Fruit fly (Drosophila melanogaster) whole organism, embryonic: ENCODE results near the gene CG42676.

Source experiments
- Abd-B ChIP-seq: fragments of 200-800 bp; sonication (Bioruptor generic); optimal IDR thresholded peaks from 2 replicates; lab custom pipeline; 2018; ENCODE audit warnings: missing biosample characterization, mild to moderate bottlenecking, missing genetic modification characterization, moderate library complexity
- Atf6 ChIP-seq: fragments of 200-800 bp; sonication (Bioruptor generic); IDR thresholded peaks from 2 replicates; pipeline ENCODE4 v1.3.6; 2022; ENCODE audit warnings: missing biosample characterization, missing genetic modification characterization
- CG10366 ChIP-seq: fragments of 200-800 bp; sonication (Bioruptor generic); IDR thresholded peaks from 2 replicates; pipeline ENCODE4 v1.3.6; 2022; ENCODE audit warnings: missing biosample characterization, missing genetic modification characterization
- CG11560 ChIP-seq: fragments of 200-800 bp; sonication (Bioruptor generic); IDR thresholded peaks from 3 replicates; pipeline ENCODE4 v1.3.6; 2022; ENCODE audit warnings: missing biosample characterization, missing genetic modification characterization
- CG12104 ChIP-seq: fragments of 200-800 bp; sonication (Bioruptor generic); optimal IDR thresholded peaks from 3 replicates; lab custom pipeline; 2016; ENCODE audit warnings: missing biosample characterization, missing genetic modification characterization
- CG12219 ChIP-seq: fragments of 200-800 bp; sonication (Bioruptor generic); optimal IDR thresholded peaks from 3 replicates; lab custom pipeline; 2018; ENCODE audit warnings: missing biosample characterization, mild to moderate bottlenecking, missing genetic modification characterization
- CG1233 ChIP-seq: fragments of 200-800 bp; sonication (Bioruptor generic); optimal IDR thresholded peaks from 4 replicates; lab custom pipeline; 2018; ENCODE audit warnings: missing biosample characterization, mild to moderate bottlenecking, missing genetic modification characterization
- CG14014 ChIP-seq: fragments of 200-800 bp; sonication (Bioruptor generic); IDR thresholded peaks from 2 replicates; pipeline ENCODE4 v1.3.6; 2022; ENCODE audit warnings: missing biosample characterization, missing genetic modification characterization
- CG17359 ChIP-seq: fragments of 200-800 bp; sonication (Bioruptor generic); optimal IDR thresholded peaks from 3 replicates; lab custom pipeline; 2018; ENCODE audit warnings: missing biosample characterization, mild to moderate bottlenecking, missing genetic modification characterization, moderate library complexity
- CG17802 ChIP-seq: fragments of 200-800 bp; sonication (Bioruptor generic); optimal IDR thresholded peaks from 2 replicates; lab custom pipeline; 2018; ENCODE audit warnings: missing biosample characterization, mild to moderate bottlenecking, missing genetic modification characterization, moderate library complexity
- CG18262 ChIP-seq: fragments of 200-800 bp; optimal IDR thresholded peaks from 3 replicates; lab custom pipeline; 2019; ENCODE audit warnings: missing biosample characterization, mild to moderate bottlenecking, missing genetic modification characterization, moderate library complexity
- CG2712 ChIP-seq: fragments of 200-800 bp; optimal IDR thresholded peaks from 3 replicates; lab custom pipeline; 2019; ENCODE audit warnings: missing biosample characterization, mild to moderate bottlenecking, missing genetic modification characterization, moderate library complexity
- CG4328 ChIP-seq: fragments of 200-800 bp; sonication (Bioruptor generic); optimal IDR thresholded peaks from 3 replicates; lab custom pipeline; 2017; ENCODE audit warnings: missing biosample characterization, missing genetic modification reagents, missing genetic modification characterization
- CG6689 ChIP-seq: fragments of 200-800 bp; sonication (Bioruptor generic); IDR thresholded peaks from 2 replicates; pipeline ENCODE4 v1.3.6; 2022; ENCODE audit warnings: missing biosample characterization, missing genetic modification characterization
- CG6765 ChIP-seq: fragments of 200-800 bp; sonication (Bioruptor generic); optimal IDR thresholded peaks from 3 replicates; lab custom pipeline; 2017; ENCODE audit warnings: missing biosample characterization, mild to moderate bottlenecking, missing genetic modification characterization
- CG7928 ChIP-seq: fragments of 200-800 bp; sonication (Bioruptor generic); optimal IDR thresholded peaks from 2 replicates; lab custom pipeline; 2017; ENCODE audit warnings: missing biosample characterization, mild to moderate bottlenecking, missing genetic modification characterization
- CG8359 ChIP-seq: fragments of 200-800 bp; sonication (Bioruptor generic); optimal IDR thresholded peaks from 2 replicates; lab custom pipeline; 2017; ENCODE audit warnings: missing biosample characterization, mild to moderate bottlenecking, missing genetic modification characterization, borderline replicate concordance
- CG8388 ChIP-seq: fragments of 200-800 bp; sonication (Bioruptor generic); optimal IDR thresholded peaks from 2 replicates; lab custom pipeline; 2019; ENCODE audit warnings: missing biosample characterization, mild to moderate bottlenecking, missing genetic modification characterization, moderate library complexity
- CG8924 ChIP-seq: fragments of 200-800 bp; optimal IDR thresholded peaks from 3 replicates; lab custom pipeline; 2019; ENCODE audit warnings: missing biosample characterization, mild to moderate bottlenecking, missing genetic modification characterization, moderate library complexity
- D ChIP-seq, 2 experiments: fragments of 200-800 bp in 1 of 2; fragments of >200 bp in 1 of 2; sonication (Bioruptor generic) in 1 of 2; optimal IDR thresholded peaks; 2 replicates in 1 of 2; 3 replicates in 1 of 2; lab custom pipeline; 2017; ENCODE audit warnings: mild to moderate bottlenecking in 1 of 2, missing biosample characterization in 1 of 2, missing genetic modification characterization in 1 of 2, missing genetic modification reagents in 1 of 2
- Dbx ChIP-seq: fragments of 200-800 bp; sonication (Bioruptor generic); IDR thresholded peaks from 3 replicates; pipeline ENCODE4 v1.3.6; 2022; ENCODE audit warnings: missing biosample characterization, missing genetic modification characterization
- Drgx ChIP-seq: fragments of 200-800 bp; sonication (Bioruptor generic); IDR thresholded peaks from 2 replicates; pipeline ENCODE4 v1.3.6; 2022; ENCODE audit warnings: missing biosample characterization, missing genetic modification characterization
- Ets65A ChIP-seq: fragments of 200-800 bp; sonication (Bioruptor generic); peaks from one replicate; lab custom pipeline; 2016; ENCODE audit warnings: missing biosample characterization, missing genetic modification characterization
- Ets97D ChIP-seq: fragments of 200-800 bp; sonication (Bioruptor generic); optimal IDR thresholded peaks from 3 replicates; lab custom pipeline; 2016; ENCODE audit warnings: missing biosample characterization, missing genetic modification characterization
- Fer2 ChIP-seq: fragments of 200-800 bp; sonication (Bioruptor generic); optimal IDR thresholded peaks from 2 replicates; lab custom pipeline; 2018; ENCODE audit warnings: missing biosample characterization, mild to moderate bottlenecking, missing genetic modification characterization, moderate library complexity
- H2.0 ChIP-seq: fragments of 200-800 bp; sonication (Bioruptor generic); IDR thresholded peaks from 2 replicates; pipeline ENCODE4 v1.3.6; 2022; ENCODE audit warnings: missing biosample characterization, missing genetic modification characterization
- Hey ChIP-seq: fragments of 200-800 bp; sonication (Bioruptor generic); optimal IDR thresholded peaks from 3 replicates; lab custom pipeline; 2018; ENCODE audit warnings: missing biosample characterization, mild to moderate bottlenecking, missing genetic modification characterization
- HmgZ ChIP-seq: fragments of 200-800 bp; sonication (Bioruptor generic); optimal IDR thresholded peaks from 2 replicates; lab custom pipeline; 2018; ENCODE audit warnings: missing biosample characterization, mild to moderate bottlenecking, missing genetic modification characterization
- Med ChIP-seq: fragments of 200-800 bp; sonication (Bioruptor generic); peaks from one replicate; lab custom pipeline; 2016; ENCODE audit warnings: missing biosample characterization, missing genetic modification characterization, mild to moderate bottlenecking, inconsistent platforms, moderate library complexity
- Pdp1 ChIP-seq, 2 experiments: fragments of 200-800 bp; sonication (Bioruptor generic); optimal IDR thresholded peaks; 3 replicates each; lab custom pipeline; 2016; ENCODE audit warnings: missing biosample characterization in 2 of 2, missing genetic modification characterization in 2 of 2, mild to moderate bottlenecking in 1 of 2, moderate library complexity in 1 of 2
- ash1 ChIP-seq: fragments of 200-800 bp; sonication (Bioruptor generic); optimal IDR thresholded peaks from 2 replicates; lab custom pipeline; 2018; ENCODE audit warnings: missing biosample characterization, mild to moderate bottlenecking, missing genetic modification characterization
- cg ChIP-seq: fragments of 200-800 bp; sonication (Bioruptor generic); optimal IDR thresholded peaks from 3 replicates; lab custom pipeline; 2019; ENCODE audit warnings: missing biosample characterization, mild to moderate bottlenecking, missing genetic modification characterization, moderate library complexity
- ci ChIP-seq: fragments of 200-800 bp; sonication (Bioruptor generic); IDR thresholded peaks from 3 replicates; pipeline ENCODE4 v1.3.6; 2022; ENCODE audit warnings: missing biosample characterization, missing genetic modification characterization
- crp ChIP-seq, 2 experiments: fragments of 200-800 bp; sonication (Bioruptor generic); optimal IDR thresholded peaks; 2 replicates in 1 of 2; 3 replicates in 1 of 2; lab custom pipeline; 2017; ENCODE audit warnings: missing biosample characterization in 2 of 2, missing genetic modification characterization in 2 of 2, mild to moderate bottlenecking in 1 of 2, moderate library complexity in 1 of 2
- fd64A ChIP-seq: fragments of 200-800 bp; sonication (Bioruptor generic); optimal IDR thresholded peaks from 3 replicates; lab custom pipeline; 2018; ENCODE audit warnings: missing biosample characterization, mild to moderate bottlenecking, missing genetic modification characterization
- kay ChIP-seq: fragments of 200-800 bp; sonication (Bioruptor generic); optimal IDR thresholded peaks from 2 replicates; lab custom pipeline; 2016; ENCODE audit warnings: missing biosample characterization, missing genetic modification characterization
- kni ChIP-seq: fragments of 200-800 bp; sonication (Bioruptor generic); optimal IDR thresholded peaks from 3 replicates; lab custom pipeline; 2017; ENCODE audit warnings: mild to moderate bottlenecking, missing biosample characterization, missing genetic modification reagents, missing genetic modification characterization
- nmo ChIP-seq: fragments of 200-800 bp; sonication (Bioruptor generic); optimal IDR thresholded peaks from 2 replicates; lab custom pipeline; 2018; ENCODE audit warnings: missing biosample characterization, mild to moderate bottlenecking, missing genetic modification characterization, moderate library complexity
- otp ChIP-seq: fragments of 200-800 bp; sonication (Bioruptor generic); IDR thresholded peaks from 3 replicates; pipeline ENCODE4, ENCODE4 v1.3.6; 2022; ENCODE audit warnings: missing biosample characterization, missing genetic modification characterization
- pzg ChIP-seq: fragments of 200-800 bp; sonication (Bioruptor generic); optimal IDR thresholded peaks from 3 replicates; lab custom pipeline; 2018; ENCODE audit warnings: missing biosample characterization, mild to moderate bottlenecking, missing genetic modification characterization, moderate library complexity
- ranshi ChIP-seq: fragments of 200-800 bp; sonication (Bioruptor generic); IDR thresholded peaks from 2 replicates; pipeline ENCODE4 v1.3.6; 2022; ENCODE audit warnings: missing biosample characterization, missing genetic modification characterization
- scrt ChIP-seq: fragments of 200-800 bp; sonication (Bioruptor generic); optimal IDR thresholded peaks from 2 replicates; lab custom pipeline; 2018; ENCODE audit warnings: missing biosample characterization, mild to moderate bottlenecking, missing genetic modification characterization, moderate library complexity
- sim ChIP-seq: fragments of 200-800 bp; sonication (Bioruptor generic); IDR thresholded peaks from 2 replicates; pipeline ENCODE4 v1.3.6; 2022; ENCODE audit warnings: missing biosample characterization, missing genetic modification characterization
- sna ChIP-seq: fragments of 200-800 bp; sonication (Bioruptor generic); IDR thresholded peaks from 2 replicates; pipeline ENCODE4 v1.3.6; 2022; ENCODE audit warnings: missing biosample characterization, missing genetic modification characterization; ENCODE audit not compliant: partially characterized antibody
- tgo ChIP-seq: fragments of 200-800 bp; sonication (Bioruptor generic); IDR thresholded peaks from 3 replicates; pipeline ENCODE4 v1.3.6; 2022; ENCODE audit warnings: missing biosample characterization, missing genetic modification characterization
- tio ChIP-seq: fragments of 200-800 bp; sonication (Bioruptor generic); optimal IDR thresholded peaks from 2 replicates; lab custom pipeline; 2017; ENCODE audit warnings: missing biosample characterization, missing genetic modification characterization, inconsistent platforms
- tna ChIP-seq: fragments of 200-800 bp; sonication (Bioruptor generic); IDR thresholded peaks from 2 replicates; pipeline ENCODE4 v1.3.6; 2022; ENCODE audit warnings: missing biosample characterization, missing genetic modification characterization; ENCODE audit not compliant: partially characterized antibody

CG42676 gene

dm6 chr3L:1794164-1794942, 8.6 kb upstream of the CG42676 start (continued):
- peak; percentile 17 for TF ChIP-seq D (optimal IDR thresholded peaks at IDR 0.05; lab: Kevin White, UChicago)
- TF ChIP-seq D (GFP tag; optimal IDR thresholded peaks at IDR 0.05; lab: Kevin White, UChicago) = no peak
- TF ChIP-seq Fer2 (tag; lab: Kevin White, UChicago) = no peak
- TF ChIP-seq fd64A (GFP tag; lab: Kevin White, UChicago) = no peak
- peak; percentile 88 for TF ChIP-seq cg (GFP tag; lab: Kevin White, UChicago)
- peak; percentile 17 for TF ChIP-seq nmo (GFP tag; lab: Kevin White, UChicago)
- TF ChIP-seq ci (GFP tag; lab: Robert Waterston, UW) = peak; percentile 80
- TF ChIP-seq Hey = peak; percentile 49
- peak; percentile 62 for TF ChIP-seq Ets97D
- TF ChIP-seq CG14014 = peak; percentile 44; the same call in 1 of the 2 replicates
- TF ChIP-seq CG8388 (GFP tag; lab: Kevin White, UChicago) = no peak
- TF ChIP-seq Dbx (GFP tag; lab: Robert Waterston, UW) = peak; percentile 61; the same call in 1 of the 3 replicates
- no peak for TF ChIP-seq CG8359 (GFP tag; lab: Kevin White, UChicago)
- TF ChIP-seq Drgx (GFP tag; lab: Robert Waterston, UW) = 0 out of 2 replicates have a peak, but pooled peaks have one; percentile 19
- peak; percentile 14 for TF ChIP-seq CG12104 (GFP tag; lab: Kevin White, UChicago)
- TF ChIP-seq CG10366 (GFP tag; lab: Robert Waterston, UW) = no peak
- TF ChIP-seq ash1 (GFP tag; lab: Kevin White, UChicago) = peak; percentile 73
- TF ChIP-seq CG6689 = 0 out of 2 replicates have a peak, but pooled peaks have one; percentile 11
- peak; percentile 88 for TF ChIP-seq Med (GFP tag; lab: Kevin White, UChicago)
- TF ChIP-seq CG11560 (tag; lab: Robert Waterston, UW) = no peak
- no peak for TF ChIP-seq CG2712 (tag; lab: Kevin White, UChicago)
- peak; percentile 57; the same call in 1 of the 3 replicates for TF ChIP-seq otp (GFP tag; lab: Robert Waterston, UW)
- TF ChIP-seq crp (GFP tag; optimal IDR thresholded peaks at IDR 0.05; lab: Kevin White, UChicago) = no peak
- no peak for TF ChIP-seq tio
- peak; percentile 41; the same call in 1 of the 2 replicates for TF ChIP-seq Atf6 (GFP tag; lab: Robert Waterston, UW)
- TF ChIP-seq CG17802 = no peak
- peak; percentile 21 for TF ChIP-seq Abd-B (GFP tag; lab: Kevin White, UChicago)
- peak; percentile 64 for TF ChIP-seq kni (GFP tag; lab: Kevin White, UChicago)
- TF ChIP-seq CG6765 = peak; percentile 66
- peak; percentile 18; the same call in 1 of the 2 replicates for TF ChIP-seq H2.0
- TF ChIP-seq CG12219 (GFP tag; lab: Kevin White, UChicago) = no peak
- TF ChIP-seq sim = 0 out of 2 replicates have a peak, but pooled peaks have one; percentile 20
- no peak for TF ChIP-seq kay (GFP tag; lab: Kevin White, UChicago)
- TF ChIP-seq CG7928 (GFP tag; lab: Kevin White, UChicago) = peak; percentile 73
- no peak for TF ChIP-seq sna (GFP tag; lab: Robert Waterston, UW)
- TF ChIP-seq scrt (GFP tag; lab: Kevin White, UChicago) = peak; percentile 62
- no peak for TF ChIP-seq Ets65A (GFP tag; lab: Kevin White, UChicago)
- no peak for TF ChIP-seq CG18262 (tag; lab: Kevin White, UChicago)
- peak; percentile 20 for TF ChIP-seq CG4328 (GFP tag; lab: Kevin White, UChicago)
- TF ChIP-seq CG1233 (GFP tag; lab: Kevin White, UChicago) = peak; percentile 38
- peak; percentile 11; the same call in 1 of the 2 replicates for TF ChIP-seq ranshi (GFP tag; lab: Robert Waterston, UW)
- no peak; the same call in 1 of the 2 replicates for TF ChIP-seq tna (GFP tag; lab: Robert Waterston, UW)
- TF ChIP-seq pzg (GFP tag; lab: Kevin White, UChicago) = peak; percentile 14
- TF ChIP-seq tgo = no peak
- peak; percentile 37 for TF ChIP-seq CG17359
- peak in 1 of 2 experiments; percentile 99 for TF ChIP-seq Pdp1 (GFP tag; optimal IDR thresholded peaks at IDR 0.05; lab: Kevin White, UChicago)
- peak; percentile 56 for TF ChIP-seq HmgZ (tag; lab: Kevin White, UChicago)
- TF ChIP-seq CG8924 (tag; lab: Kevin White, UChicago) = peak; percentile 36
